Fruit fly (Drosophila melanogaster) whole organism, pupa: Measurements from ENCODE around the gene PpD6.

Experiments used
- CG12605 ChIP-seq: fragments of 200-800 bp; sonication (Bioruptor generic); IDR thresholded peaks from 2 replicates; pipeline ENCODE4 v1.3.6; 2022; ENCODE audit warnings: missing biosample characterization, missing genetic modification characterization
- CG9948 ChIP-seq: fragments of 200-800 bp; sonication (Bioruptor generic); optimal IDR thresholded peaks from 2 replicates; lab custom pipeline; 2018; ENCODE audit warnings: missing biosample characterization, mild to moderate bottlenecking, missing genetic modification characterization, moderate library complexity
- Pif1B ChIP-seq: fragments of 200-800 bp; sonication (Bioruptor generic); optimal IDR thresholded peaks from 3 replicates; lab custom pipeline; 2016; ENCODE audit warnings: missing biosample characterization, missing genetic modification characterization

DNA sequence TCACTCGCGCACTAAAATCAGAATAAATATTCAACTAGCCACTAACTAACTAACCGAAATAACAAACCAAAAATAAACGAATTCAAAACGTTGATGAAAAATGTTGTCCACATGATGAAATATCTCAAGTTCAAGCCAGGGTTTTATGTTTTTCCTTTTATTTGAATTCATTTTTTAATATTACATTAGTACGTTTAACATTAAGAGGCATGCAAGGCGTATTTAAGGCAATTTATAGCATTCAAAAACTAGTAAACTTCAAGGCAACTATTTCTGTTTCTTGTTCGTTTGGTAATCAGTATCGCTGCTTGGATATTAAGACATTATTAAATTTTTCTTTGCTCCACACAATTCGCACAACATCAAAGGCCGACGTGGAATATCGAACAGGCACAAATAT is 36.4 kb downstream of the PpD6 start:
- TF ChIP-seq CG9948 (no peak), Pif1B (GFP tag; lab: Kevin White, UChicago) (no peak), CG12605 (GFP tag; lab: Robert Waterston, UW) (no peak)
